Worm (Caenorhabditis elegans) whole organism, L1 larva: ENCODE data around the gene F08F8.6.

Source experiments
- aly-2 ChIP-seq: fragments of 150-350 bp; optimal IDR thresholded peaks from 2 replicates; lab custom pipeline; 2014; ENCODE audit warnings: missing biosample characterization, missing genetic modification characterization
- ama-1 ChIP-seq: fragments of 150-350 bp; optimal IDR thresholded peaks from 2 replicates; lab custom pipeline; 2014
- ceh-63 ChIP-seq: fragments of 200-800 bp; sonication (Bioruptor generic); optimal IDR thresholded peaks from 2 replicates; lab custom pipeline; 2018; ENCODE audit warnings: mild to moderate bottlenecking, missing genetic modification characterization, missing compliant biosample characterization
- mdl-1 ChIP-seq, 2 experiments: fragments of 150-350 bp; optimal IDR thresholded peaks; 2 replicates each; lab custom pipeline; 2014 to 2017; ENCODE audit warnings: missing biosample characterization in 2 of 2, missing genetic modification characterization in 2 of 2, inconsistent platforms in 1 of 2
- nhr-11 ChIP-seq: fragments of 150-350 bp; optimal IDR thresholded peaks from 2 replicates; lab custom pipeline; 2014; ENCODE audit warnings: missing biosample characterization, missing genetic modification characterization
- nhr-76 ChIP-seq: sonication (generic microtip); optimal IDR thresholded peaks from 2 replicates; lab custom pipeline; 2017; ENCODE audit warnings: missing biosample characterization, missing genetic modification characterization
- pax-3 ChIP-seq: fragments of 200-800 bp; sonication (Bioruptor generic); optimal IDR thresholded peaks from 2 replicates; lab custom pipeline; 2018; ENCODE audit warnings: mild to moderate bottlenecking, missing genetic modification characterization, moderate library complexity, missing compliant biosample characterization
- pqm-1 ChIP-seq: sonication (generic microtip); optimal IDR thresholded peaks from 3 replicates; lab custom pipeline; 2017; ENCODE audit warnings: missing biosample characterization, missing genetic modification characterization
- zip-4 ChIP-seq: fragments of 200-800 bp; sonication (Bioruptor generic); optimal IDR thresholded peaks from 2 replicates; lab custom pipeline; 2018; ENCODE audit warnings: mild to moderate bottlenecking, missing genetic modification characterization, moderate library complexity, missing compliant biosample characterization

DNA sequence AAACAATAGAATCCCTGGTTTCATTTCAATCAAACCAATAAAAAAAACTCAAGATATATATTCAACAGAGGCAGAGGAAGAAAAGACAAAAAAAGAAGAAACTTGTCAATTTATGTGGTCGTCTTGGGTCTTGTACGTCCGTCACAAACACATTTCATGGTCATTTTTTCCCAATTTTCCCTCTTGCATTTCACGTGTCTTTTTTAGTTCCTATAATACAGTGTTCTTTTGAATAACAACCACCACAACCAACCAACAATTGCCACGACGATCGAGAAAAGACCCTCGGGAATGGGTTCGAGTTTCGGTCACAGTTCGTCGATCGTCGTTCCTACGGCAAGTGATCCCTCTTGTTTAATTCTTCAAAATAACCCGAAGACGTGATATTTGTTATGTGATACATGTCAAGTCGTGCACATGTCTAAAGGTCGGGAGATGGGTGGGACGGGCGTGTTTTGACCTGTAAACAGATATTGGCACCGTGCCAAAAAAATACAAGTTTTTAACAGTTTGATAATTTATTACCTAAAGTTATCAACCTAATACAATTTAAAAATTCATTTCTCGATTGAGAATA lies 47.3 kb upstream of the F08F8.6 start:
- TF ChIP-seq pax-3 (tag; lab: Kevin White, UChicago) (no peak), ceh-63 (no peak), ama-1 (lab: Kevin White, UChicago) (no peak), nhr-76 (tag; lab: Kevin White, UChicago) (no peak), nhr-11 (tag; lab: Kevin White, UChicago) (no peak), aly-2 (tag; lab: Kevin White, UChicago) (no peak), zip-4 (no peak), pqm-1 (tag; lab: Kevin White, UChicago) (no peak), mdl-1 (tag; optimal IDR thresholded peaks at IDR 0.05; lab: Kevin White, UChicago) (no peak)
